Fruit fly (Drosophila melanogaster) whole organism, wandering third instar larva: ENCODE measurements around the gene CG43796.

Experiments
- Abd-B ChIP-seq: fragments of >200 bp; optimal IDR thresholded peaks from 2 replicates; lab custom pipeline; 2017; ENCODE audit warnings: missing biosample characterization, missing genetic modification characterization
- CG32264 ChIP-seq: fragments of 200-800 bp; sonication (Bioruptor generic); optimal IDR thresholded peaks from 2 replicates; lab custom pipeline; 2016; ENCODE audit warnings: missing biosample characterization, missing genetic modification characterization
- CG9705 ChIP-seq: fragments of 200-800 bp; sonication (Bioruptor generic); optimal IDR thresholded peaks from 2 replicates; lab custom pipeline; 2018; ENCODE audit warnings: missing biosample characterization, mild to moderate bottlenecking, missing genetic modification characterization
- CrebA ChIP-seq: fragments of 200-800 bp; sonication (Bioruptor generic); optimal IDR thresholded peaks from 2 replicates; lab custom pipeline; 2016; ENCODE audit warnings: missing biosample characterization, mild to moderate bottlenecking, missing genetic modification characterization, borderline replicate concordance
- Dfd ChIP-seq: fragments of >200 bp; optimal IDR thresholded peaks from 2 replicates; lab custom pipeline; 2017; ENCODE audit warnings: missing biosample characterization, missing genetic modification characterization
- Dif ChIP-seq: fragments of 200-275, 200-300 bp; sonication (Bioruptor generic); optimal IDR thresholded peaks from 2 replicates; lab custom pipeline; 2018; ENCODE audit warnings: missing biosample characterization, missing genetic modification characterization; ENCODE audit not compliant: partially characterized antibody
- GATAd ChIP-seq: sonication (Bioruptor generic); optimal IDR thresholded peaks from 2 replicates; lab custom pipeline; 2016; ENCODE audit warnings: missing biosample characterization, missing genetic modification characterization
- HLH106 ChIP-seq: fragments of 200-800 bp; optimal IDR thresholded peaks from 3 replicates; lab custom pipeline; 2019; ENCODE audit warnings: missing biosample characterization, mild to moderate bottlenecking, missing genetic modification characterization, moderate library complexity
- Hnf4 ChIP-seq: fragments of 200-800 bp; sonication (Bioruptor generic); optimal IDR thresholded peaks from 2 replicates; lab custom pipeline; 2016; ENCODE audit warnings: missing biosample characterization, mild to moderate bottlenecking, missing genetic modification characterization
- Hr78 ChIP-seq: fragments of >200 bp; optimal IDR thresholded peaks from 2 replicates; lab custom pipeline; 2017; ENCODE audit warnings: missing biosample characterization, missing genetic modification characterization
- Hr83 ChIP-seq: fragments of 200-300 bp; sonication (Bioruptor generic); optimal IDR thresholded peaks from 2 replicates; lab custom pipeline; 2016; ENCODE audit warnings: missing biosample characterization, mild to moderate bottlenecking, missing genetic modification characterization, moderate library complexity; ENCODE audit not compliant: poor library complexity, severe bottlenecking
- Jra ChIP-seq: sonication (Bioruptor generic); optimal IDR thresholded peaks from 2 replicates; lab custom pipeline; 2016; ENCODE audit warnings: missing biosample characterization, missing genetic modification characterization
- Mio ChIP-seq: sonication (Bioruptor generic); optimal IDR thresholded peaks from 2 replicates; lab custom pipeline; 2016; ENCODE audit warnings: missing biosample characterization, missing genetic modification characterization
- Myc ChIP-seq: fragments of >200 bp; optimal IDR thresholded peaks from 2 replicates; lab custom pipeline; 2017
- N ChIP-seq: fragments of >200 bp; optimal IDR thresholded peaks from 2 replicates; lab custom pipeline; 2018; ENCODE audit warnings: missing biosample characterization, missing external identifiers, missing genetic modification characterization
- OdsH ChIP-seq: fragments of 200-800 bp; sonication (Bioruptor generic); optimal IDR thresholded peaks from 2 replicates; lab custom pipeline; 2016; ENCODE audit warnings: missing biosample characterization, mild to moderate bottlenecking, missing genetic modification characterization
- Rel ChIP-seq, 2 experiments: fragments of 200-800 bp; sonication (Bioruptor generic) in 1 of 2; optimal IDR thresholded peaks; 2 replicates in 1 of 2; 3 replicates in 1 of 2; lab custom pipeline; 2016 to 2019; ENCODE audit warnings: mild to moderate bottlenecking in 2 of 2, missing biosample characterization in 2 of 2, missing genetic modification characterization in 2 of 2, moderate library complexity in 1 of 2
- Sp1 ChIP-seq: fragments of 200-800 bp; sonication (Bioruptor generic); optimal IDR thresholded peaks from 3 replicates; lab custom pipeline; 2019; ENCODE audit warnings: missing biosample characterization, mild to moderate bottlenecking, missing genetic modification characterization, moderate library complexity
- Vsx2 ChIP-seq: fragments of 200-300, 225-300 bp; sonication (Bioruptor generic); optimal IDR thresholded peaks from 2 replicates; lab custom pipeline; 2018; ENCODE audit warnings: missing biosample characterization, missing genetic modification characterization; ENCODE audit not compliant: partially characterized antibody
- br ChIP-seq: fragments of 200-800 bp; sonication (Bioruptor generic); optimal IDR thresholded peaks from 2 replicates; lab custom pipeline; 2016; ENCODE audit warnings: missing biosample characterization, missing genetic modification characterization
- brk ChIP-seq: fragments of 200-800 bp; sonication (Bioruptor generic); optimal IDR thresholded peaks from 2 replicates; lab custom pipeline; 2016; ENCODE audit warnings: missing biosample characterization, mild to moderate bottlenecking, missing genetic modification characterization
- dl ChIP-seq, 2 experiments: fragments of 175-275, 200-275 bp in 1 of 2; fragments of 200-275 bp in 1 of 2; sonication (Bioruptor generic); optimal IDR thresholded peaks; lab custom pipeline; 2018; ENCODE audit warnings: mild to moderate bottlenecking in 2 of 2, missing biosample characterization in 2 of 2, missing genetic modification characterization in 2 of 2, moderate library complexity in 2 of 2; ENCODE audit not compliant: partially characterized antibody in 2 of 2, insufficient read depth in 1 of 2
- dmrt93B ChIP-seq: fragments of 200-800 bp; sonication (Bioruptor generic); optimal IDR thresholded peaks from 2 replicates; lab custom pipeline; 2018; ENCODE audit warnings: missing biosample characterization, mild to moderate bottlenecking, missing genetic modification characterization
- dsf ChIP-seq: sonication (Bioruptor generic); optimal IDR thresholded peaks from 2 replicates; lab custom pipeline; 2016; ENCODE audit warnings: missing biosample characterization, missing genetic modification characterization, borderline replicate concordance
- ey ChIP-seq: fragments of 200-800 bp; sonication (Bioruptor generic); optimal IDR thresholded peaks from 2 replicates; lab custom pipeline; 2016; ENCODE audit warnings: missing biosample characterization, missing genetic modification characterization
- foxo ChIP-seq, 2 experiments: fragments of 200-800 bp; sonication (Bioruptor generic); optimal IDR thresholded peaks; 2 replicates in 1 of 2; 3 replicates in 1 of 2; lab custom pipeline; 2016 to 2017; ENCODE audit warnings: missing biosample characterization in 2 of 2, missing genetic modification characterization in 2 of 2
- fru ChIP-seq: fragments of 200-800 bp; sonication (Bioruptor generic); optimal IDR thresholded peaks from 3 replicates; lab custom pipeline; 2016; ENCODE audit warnings: missing biosample characterization, mild to moderate bottlenecking, missing genetic modification characterization
- h ChIP-seq: fragments of 200-800 bp; sonication (Bioruptor generic); optimal IDR thresholded peaks from 3 replicates; lab custom pipeline; 2016; ENCODE audit warnings: missing biosample characterization, mild to moderate bottlenecking, missing genetic modification characterization
- jim ChIP-seq: fragments of 175-275, 200-325 bp; sonication (Bioruptor generic); optimal IDR thresholded peaks from 2 replicates; lab custom pipeline; 2016; ENCODE audit warnings: missing biosample characterization, mild to moderate bottlenecking, missing genetic modification characterization
- lola ChIP-seq: fragments of >200 bp; optimal IDR thresholded peaks from 2 replicates; lab custom pipeline; 2017; ENCODE audit warnings: missing biosample characterization, missing genetic modification characterization
- pan ChIP-seq: fragments of >200 bp; optimal IDR thresholded peaks from 2 replicates; lab custom pipeline; 2017
- psq ChIP-seq: fragments of 200-800 bp; sonication (Bioruptor generic); optimal IDR thresholded peaks from 3 replicates; lab custom pipeline; 2017; ENCODE audit warnings: missing biosample characterization, mild to moderate bottlenecking, missing genetic modification characterization, moderate library complexity
- rgr ChIP-seq: fragments of 200-800 bp; sonication (Bioruptor generic); optimal IDR thresholded peaks from 3 replicates; lab custom pipeline; 2016; ENCODE audit warnings: missing biosample characterization, mild to moderate bottlenecking, missing genetic modification characterization
- sage ChIP-seq: fragments of 200-800 bp; sonication (Bioruptor generic); optimal IDR thresholded peaks from 2 replicates; lab custom pipeline; 2016; ENCODE audit warnings: missing biosample characterization, mild to moderate bottlenecking, missing genetic modification characterization
- sv ChIP-seq: fragments of 200-800 bp; sonication (Bioruptor generic); optimal IDR thresholded peaks from 3 replicates; lab custom pipeline; 2016; ENCODE audit warnings: missing biosample characterization, missing genetic modification characterization
- tai ChIP-seq: sonication (Bioruptor generic); optimal IDR thresholded peaks from 2 replicates; lab custom pipeline; 2016; ENCODE audit warnings: missing biosample characterization, missing genetic modification characterization
- usp ChIP-seq: fragments of >200 bp; optimal IDR thresholded peaks from 2 replicates; lab custom pipeline; 2017; ENCODE audit warnings: missing biosample characterization, missing genetic modification characterization
- woc ChIP-seq: sonication (Bioruptor generic); optimal IDR thresholded peaks from 2 replicates; lab custom pipeline; 2016; ENCODE audit warnings: missing biosample characterization, mild to moderate bottlenecking, missing genetic modification characterization

CG43796 gene

DNA sequence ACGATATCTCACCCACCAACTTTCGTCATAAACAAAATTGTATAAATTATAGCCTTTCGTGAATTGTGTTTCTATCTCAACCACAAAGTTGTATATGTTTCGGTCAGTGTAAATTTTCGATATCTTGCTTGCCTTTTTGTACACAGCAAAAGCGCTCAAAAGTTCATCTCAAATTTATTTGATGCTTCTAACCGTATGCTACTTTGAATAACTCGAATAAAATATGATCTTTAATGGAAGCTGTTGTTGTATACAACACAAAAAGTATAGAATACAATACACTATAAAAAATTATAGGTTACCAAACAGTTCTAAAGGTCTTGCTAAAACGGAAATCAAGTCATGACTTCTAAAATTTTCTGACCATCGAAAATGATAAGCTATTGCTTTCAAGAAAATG is 42.8 kb downstream of the CG43796 start:
- TF ChIP-seq dsf (GFP tag; lab: Kevin White, UChicago): no peak
- TF ChIP-seq Jra (GFP tag; lab: Kevin White, UChicago): no peak
- TF ChIP-seq rgr (GFP tag; lab: Kevin White, UChicago): no peak
- TF ChIP-seq tai (GFP tag; lab: Kevin White, UChicago): no peak
- no peak for TF ChIP-seq CrebA (GFP tag; lab: Kevin White, UChicago)
- no peak for TF ChIP-seq foxo (GFP tag; optimal IDR thresholded peaks at IDR 0.05; lab: Kevin White, UChicago)
- TF ChIP-seq Vsx2 (GFP tag; lab: Kevin White, UChicago): no peak
- TF ChIP-seq dmrt93B: no peak
- no peak for TF ChIP-seq Sp1 (GFP tag; lab: Kevin White, UChicago)
- no peak for TF ChIP-seq Abd-B (GFP tag; lab: Kevin White, UChicago)
- TF ChIP-seq OdsH: no peak
- no peak for TF ChIP-seq jim (GFP tag; lab: Kevin White, UChicago)
- TF ChIP-seq GATAd (GFP tag; lab: Kevin White, UChicago): no peak
- no peak for TF ChIP-seq pan
- TF ChIP-seq sv (GFP tag; lab: Kevin White, UChicago): no peak
- no peak for TF ChIP-seq Dfd (GFP tag; lab: Kevin White, UChicago)
- no peak for TF ChIP-seq psq (GFP tag; lab: Kevin White, UChicago)
- TF ChIP-seq br (GFP tag; lab: Kevin White, UChicago): no peak
- TF ChIP-seq, all 38 proteins: peak for 0

DNA sequence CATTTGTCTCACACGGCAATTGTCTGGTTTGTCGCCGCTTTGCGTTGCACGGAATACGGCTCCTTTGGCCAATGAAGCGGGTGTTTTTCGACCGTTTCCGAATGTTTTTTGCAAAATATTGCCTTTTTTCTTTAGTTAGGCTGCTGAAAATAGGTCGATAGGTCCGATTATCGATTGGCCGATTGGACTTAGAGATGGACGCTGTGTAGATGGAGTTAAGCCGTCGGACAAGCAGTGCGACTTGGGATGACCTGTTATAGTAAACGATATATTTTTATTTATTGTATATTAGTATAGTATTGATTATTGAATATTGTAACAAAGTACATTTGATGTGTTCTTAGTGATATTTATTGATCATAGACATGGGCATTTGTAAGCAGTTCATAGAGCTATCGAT is 46.1 kb downstream of the CG43796 start, which contains the start of the genes lmgA and lmgB:
lmgA (minus strand) TSS at position 301 of the 400 bp plus-strand sequence.
lmgB (minus strand) TSS at position 301 of the 400 bp plus-strand sequence.
- TF ChIP-seq foxo (GFP tag; optimal IDR thresholded peaks at IDR 0.05; lab: Kevin White, UChicago) (peak in 1 of 2 experiments; percentile 68), woc (no peak), Hr83 (GFP tag; lab: Kevin White, UChicago) (peak; percentile 73), CrebA (GFP tag; lab: Kevin White, UChicago) (no peak), CG9705 (no peak), fru (GFP tag; lab: Kevin White, UChicago) (peak; percentile 7), Hnf4 (GFP tag; lab: Kevin White, UChicago) (peak; percentile 51), N (GFP tag; lab: Kevin White, UChicago) (no peak), Sp1 (GFP tag; lab: Kevin White, UChicago) (no peak), Abd-B (GFP tag; lab: Kevin White, UChicago) (no peak), sv (GFP tag; lab: Kevin White, UChicago) (peak; percentile 22), lola (no peak), Dfd (GFP tag; lab: Kevin White, UChicago) (no peak), sage (GFP tag; lab: Kevin White, UChicago) (peak; percentile 27), Jra (GFP tag; lab: Kevin White, UChicago) (no peak), dsf (GFP tag; lab: Kevin White, UChicago) (no peak), psq (GFP tag; lab: Kevin White, UChicago) (no peak), rgr (GFP tag; lab: Kevin White, UChicago) (peak; percentile 59), br (GFP tag; lab: Kevin White, UChicago) (no peak), HLH106 (tag; lab: Kevin White, UChicago) (peak; percentile 14), OdsH (peak; percentile 31), brk (GFP tag; lab: Kevin White, UChicago) (no peak), dl (GFP tag; optimal IDR thresholded peaks at IDR 0.05; lab: Kevin White, UChicago; ENCODE audit: insufficient read depth in 1 of 2, partially characterized antibody in 2 of 2) (no peak), jim (GFP tag; lab: Kevin White, UChicago) (peak; percentile 63), h (GFP tag; lab: Kevin White, UChicago) (peak; percentile 42), ey (no peak), Dif (GFP tag; lab: Kevin White, UChicago) (no peak)

- TF ChIP-seq OdsH: no peak
- TF ChIP-seq fru (GFP tag; lab: Kevin White, UChicago): no peak
- peak; percentile 59 for TF ChIP-seq Dif (GFP tag; lab: Kevin White, UChicago)
- peak; percentile 74 for TF ChIP-seq Vsx2 (GFP tag; lab: Kevin White, UChicago)
- no peak for TF ChIP-seq CG32264 (GFP tag; lab: Kevin White, UChicago)
- TF ChIP-seq h (GFP tag; lab: Kevin White, UChicago): no peak
- no peak for TF ChIP-seq Mio (GFP tag; lab: Kevin White, UChicago)
- peak; percentile 45 for TF ChIP-seq br (GFP tag; lab: Kevin White, UChicago)
- no peak for TF ChIP-seq rgr (GFP tag; lab: Kevin White, UChicago)
- no peak for TF ChIP-seq Rel (GFP tag; optimal IDR thresholded peaks at IDR 0.05; lab: Kevin White, UChicago)
- TF ChIP-seq Rel (tag; optimal IDR thresholded peaks at IDR 0.05; lab: Kevin White, UChicago): peak; percentile 85
- TF ChIP-seq sage (GFP tag; lab: Kevin White, UChicago): no peak
- TF ChIP-seq Hr83 (GFP tag; lab: Kevin White, UChicago): peak; percentile 61
- TF ChIP-seq N (GFP tag; lab: Kevin White, UChicago): no peak
- no peak for TF ChIP-seq dsf (GFP tag; lab: Kevin White, UChicago)
- TF ChIP-seq tai (GFP tag; lab: Kevin White, UChicago): no peak
- no peak for TF ChIP-seq brk (GFP tag; lab: Kevin White, UChicago)
- TF ChIP-seq ey: no peak
- no peak for TF ChIP-seq lola
- TF ChIP-seq Myc: no peak
- no peak for TF ChIP-seq Abd-B (GFP tag; lab: Kevin White, UChicago)
- no peak for TF ChIP-seq jim (GFP tag; lab: Kevin White, UChicago)
- TF ChIP-seq Hr78 (GFP tag; lab: Kevin White, UChicago): no peak
- TF ChIP-seq CG9705: no peak
- TF ChIP-seq pan: no peak
- TF ChIP-seq Sp1 (GFP tag; lab: Kevin White, UChicago): peak; percentile 67
- TF ChIP-seq dmrt93B: no peak
- no peak for TF ChIP-seq GATAd (GFP tag; lab: Kevin White, UChicago)
- TF ChIP-seq Jra (GFP tag; lab: Kevin White, UChicago): no peak
- TF ChIP-seq CrebA (GFP tag; lab: Kevin White, UChicago): no peak
- TF ChIP-seq Hnf4 (GFP tag; lab: Kevin White, UChicago): peak; percentile 17
- no peak for TF ChIP-seq Dfd (GFP tag; lab: Kevin White, UChicago)
- TF ChIP-seq usp (GFP tag; lab: Kevin White, UChicago): no peak
Measured at dm6 chr2L:8528951-8529430, 46.8 kb downstream of the CG43796 start, which contains the start of gene CG17834. Gene CG17834 (plus strand): TSS chr2L:8529141.
